Worm (Caenorhabditis elegans) whole organism, early embryonic: ENCODE results near the gene clec-80.

Experiments used
- F13C5.2 ChIP-seq: sonication (generic microtip); optimal IDR thresholded peaks from 2 replicates; lab custom pipeline; 2017; ENCODE audit warnings: mild to moderate bottlenecking, missing genetic modification characterization, inconsistent platforms, missing compliant biosample characterization
- ama-1 ChIP-seq: fragments of 150-350 bp; optimal IDR thresholded peaks from 2 replicates; lab custom pipeline; 2014
- tbx-37 ChIP-seq: fragments of 200-800 bp; sonication (Bioruptor generic); conservative IDR thresholded peaks from 2 replicates; pipeline ENCODE4 v1.3.6; 2022; ENCODE audit warnings: missing genetic modification reagents, missing genetic modification characterization, missing compliant biosample characterization

DNA sequence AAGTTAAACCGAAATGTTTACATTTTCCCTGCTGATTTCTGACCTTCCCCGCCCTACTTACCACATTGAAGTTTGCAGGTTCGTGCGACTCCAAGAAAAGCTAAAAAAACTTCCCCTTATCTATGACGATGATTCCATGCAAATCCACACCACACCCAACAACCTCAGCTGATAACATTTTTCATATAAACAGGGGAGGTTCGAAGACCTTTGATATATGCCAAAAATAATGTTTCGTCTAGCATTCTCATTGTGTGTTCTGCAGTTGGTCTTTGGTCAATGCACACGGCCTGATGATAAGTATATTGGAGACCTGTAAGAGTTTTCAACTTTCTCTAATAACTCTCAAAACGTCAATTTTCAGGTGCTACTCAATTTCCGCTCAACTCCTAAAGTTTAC lies 30.6 kb downstream of the clec-80 start:
- TF ChIP-seq F13C5.2 (no peak), tbx-37 (GFP tag; lab: Robert Waterston, UW) (no peak), ama-1 (lab: Kevin White, UChicago) (no peak)
